Worm (Caenorhabditis elegans): Measurements from ENCODE around the gene F45D3.3.
A peak's percentile ranks its signal among the peaks of the same experiment; 100 is the strongest.

Gene F45D3.3

DNA sequence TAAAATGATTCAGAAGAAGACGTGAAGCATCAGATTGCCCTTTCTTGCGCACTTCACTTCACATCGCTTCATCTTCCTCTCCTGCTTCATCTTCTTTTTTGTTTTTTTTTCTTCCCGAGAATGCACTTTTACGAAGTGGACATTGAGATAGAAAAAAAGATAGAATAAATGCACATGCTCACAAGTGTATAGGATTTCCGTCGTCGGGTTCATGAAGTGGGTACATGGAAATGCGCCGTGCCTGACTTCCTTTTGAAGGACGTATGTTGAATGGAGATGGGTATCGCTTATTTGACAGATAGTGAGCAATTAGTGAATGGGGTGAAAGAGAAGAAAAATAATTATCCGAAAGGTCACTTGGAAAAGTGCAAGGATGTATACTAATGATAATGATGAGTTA lies 20.1 kb downstream of the F45D3.3 start (continued):
- TF ChIP-seq nhr-25 (tag; optimal IDR thresholded peaks at IDR 0.05; ENCODE audit: borderline replicate concordance, insufficient read depth) (no peak), lin-29 (GFP tag; IDR thresholded peaks at IDR 0.05) (no peak), ctbp-1 (GFP tag; IDR thresholded peaks at IDR 0.05) (peak; percentile 67), lin-1 (GFP tag; IDR thresholded peaks at IDR 0.05) (no peak), snpc-4 (tag; optimal IDR thresholded peaks at IDR 0.05) (no peak), tra-1 (GFP tag; IDR thresholded peaks at IDR 0.05) (no peak), unc-62 (GFP tag; optimal IDR thresholded peaks at IDR 0.05 in 1 of 2) (peak in 1 of 2 experiments; percentile 94), unc-62 (tag; optimal IDR thresholded peaks at IDR 0.05) (no peak), daf-12 (tag; optimal IDR thresholded peaks at IDR 0.05) (no peak), dmd-8 (GFP tag; IDR thresholded peaks at IDR 0.05) (no peak), zag-1 (tag; optimal IDR thresholded peaks at IDR 0.05) (no peak), F44E2.7 (GFP tag; IDR thresholded peaks at IDR 0.05) (no peak), aha-1 (tag) (peak; percentile 20), rbr-2 (tag; optimal IDR thresholded peaks at IDR 0.05) (peak; percentile 6), dpl-1 (GFP tag; optimal IDR thresholded peaks at IDR 0.05) (no peak), Y48G9A.11 (GFP tag; IDR thresholded peaks at IDR 0.05) (no peak), nhr-41 (GFP tag; IDR thresholded peaks at IDR 0.05) (no peak), daf-19 (GFP tag; conservative IDR thresholded peaks at IDR 0.05) (no peak), mxl-2 (GFP tag; conservative IDR thresholded peaks at IDR 0.05) (no peak), F49E8.2 (tag; optimal IDR thresholded peaks at IDR 0.05; ENCODE audit: borderline replicate concordance) (no peak), ztf-11 (tag; optimal IDR thresholded peaks at IDR 0.05) (no peak), sdz-12 (GFP tag; optimal IDR thresholded peaks at IDR 0.05) (no peak), vab-7 (GFP tag; IDR thresholded peaks at IDR 0.05) (no peak), mdl-1 (tag; optimal IDR thresholded peaks at IDR 0.05) (peak in 1 of 2 experiments; percentile 27), hif-1 (tag; optimal IDR thresholded peaks at IDR 0.05) (no peak), zip-2 (tag; optimal IDR thresholded peaks at IDR 0.05) (no peak), zfp-3 (GFP tag; conservative IDR thresholded peaks at IDR 0.05) (no peak)

DNA sequence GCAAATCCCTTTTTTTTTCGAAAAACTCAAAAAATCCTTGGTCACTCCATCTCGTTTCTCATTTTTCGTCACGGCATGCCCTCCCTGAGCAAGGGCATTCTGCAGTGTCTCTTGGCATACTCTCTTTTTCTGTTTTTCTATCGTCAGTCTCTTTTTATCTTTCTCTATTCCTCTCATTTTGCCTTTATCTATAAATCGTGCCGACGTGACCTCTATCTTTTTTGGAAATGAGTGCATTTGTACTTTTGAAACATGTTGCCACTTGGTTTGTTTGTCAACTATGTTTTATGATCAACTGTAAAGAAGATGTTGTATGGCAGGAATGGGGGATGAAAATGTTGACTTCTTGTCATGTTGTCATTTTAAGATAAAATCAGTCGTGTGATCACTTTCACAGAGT lies 21.3 kb downstream of the F45D3.3 start:
- TF ChIP-seq ceh-28 (tag; optimal IDR thresholded peaks at IDR 0.05) (no peak), mdl-1 (tag; optimal IDR thresholded peaks at IDR 0.05) (peak; percentile 19 to 79), dve-1 (tag; optimal IDR thresholded peaks at IDR 0.05; ENCODE audit: insufficient read depth) (peak; percentile 75), R02D3.7 (tag; optimal IDR thresholded peaks at IDR 0.05) (no peak), daf-8 (GFP tag; IDR thresholded peaks at IDR 0.05) (no peak), F37D6.2 (tag; optimal IDR thresholded peaks at IDR 0.05) (no peak), zip-11 (GFP tag; IDR thresholded peaks at IDR 0.05) (no peak), F49E8.2 (tag; optimal IDR thresholded peaks at IDR 0.05; ENCODE audit: borderline replicate concordance) (no peak), daf-12 (tag; optimal IDR thresholded peaks at IDR 0.05) (peak; percentile 30), hmg-1.1 (GFP tag; IDR thresholded peaks at IDR 0.05) (peak; percentile 44; the same call in 1 of the 2 replicates), nhr-76 (tag; optimal IDR thresholded peaks at IDR 0.05) (no peak), mxl-3 (GFP tag; optimal IDR thresholded peaks at IDR 0.05) (peak; percentile 54), madf-9 (GFP tag; conservative IDR thresholded peaks at IDR 0.05) (no peak), tra-1 (GFP tag; IDR thresholded peaks at IDR 0.05) (no peak), ama-1 (optimal IDR thresholded peaks at IDR 0.05) (no peak), egl-43 (GFP tag; IDR thresholded peaks at IDR 0.05) (no peak), F26F4.8 (GFP tag; conservative IDR thresholded peaks at IDR 0.05) (no peak), lin-1 (GFP tag; IDR thresholded peaks at IDR 0.05) (no peak), cey-2 (tag; optimal IDR thresholded peaks at IDR 0.05; ENCODE audit: borderline replicate concordance, insufficient read depth) (no peak), ceh-82 (tag; optimal IDR thresholded peaks at IDR 0.05) (no peak), hlh-30 (tag; optimal IDR thresholded peaks at IDR 0.05; ENCODE audit: insufficient read depth) (peak; percentile 80), pqm-1 (tag; optimal IDR thresholded peaks at IDR 0.05) (peak; percentile 48), zag-1 (tag; optimal IDR thresholded peaks at IDR 0.05) (no peak), nhr-6 (tag; optimal IDR thresholded peaks at IDR 0.05) (peak; percentile 33), nhr-28 (tag; optimal IDR thresholded peaks at IDR 0.05) (peak; percentile 81), daf-16 (GFP tag; optimal IDR thresholded peaks at IDR 0.05) (no peak), daf-16 (tag; optimal IDR thresholded peaks at IDR 0.05) (peak; percentile 70), unc-62 (GFP tag; optimal IDR thresholded peaks at IDR 0.05 in 1 of 2) (peak in 1 of 2 experiments; percentile 99), unc-62 (tag; optimal IDR thresholded peaks at IDR 0.05) (no peak), nhr-48 (tag; optimal IDR thresholded peaks at IDR 0.05) (peak; percentile 74), zfp-3 (GFP tag; conservative IDR thresholded peaks at IDR 0.05) (no peak), Y105C5A.15 (GFP tag; IDR thresholded peaks at IDR 0.05) (no peak), rbr-2 (tag; optimal IDR thresholded peaks at IDR 0.05) (peak; percentile 19)

Data from whole organism, L4 larva.